Worm (Caenorhabditis elegans): ENCODE results near the gene C49H3.4.

DNA sequence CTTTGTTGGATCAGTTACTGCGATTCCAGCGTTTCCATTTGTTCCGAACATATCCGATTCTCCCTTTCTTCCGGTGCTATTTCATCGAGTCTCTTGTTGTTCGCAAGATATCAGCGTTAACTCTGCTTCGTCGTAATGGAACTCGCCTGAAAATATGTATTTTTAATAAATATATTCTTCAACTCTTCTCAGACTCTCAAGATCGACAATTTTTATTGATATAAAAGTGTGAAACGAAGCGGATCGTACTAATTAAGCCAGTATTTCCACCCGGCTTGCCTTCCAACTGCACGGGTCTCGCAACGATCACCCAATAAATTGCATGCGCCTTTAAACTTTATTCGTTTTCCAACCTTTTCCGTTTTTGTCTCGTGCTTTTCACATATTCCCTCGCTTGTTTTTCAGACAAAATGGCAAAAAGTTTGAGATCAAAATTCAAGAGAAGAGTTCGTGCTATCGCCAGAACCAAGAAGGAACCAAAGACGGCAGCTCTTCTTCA, 8.9 kb downstream of the C49H3.4 start, which contains the start of the genes xpo-3 and C49H3.3:
- no peak for TF ChIP-seq K02D7.2 (tag; optimal IDR thresholded peaks at IDR 0.05)
- no peak for TF ChIP-seq unc-55 (GFP tag; optimal IDR thresholded peaks at IDR 0.05)
- TF ChIP-seq unc-86 (tag; optimal IDR thresholded peaks at IDR 0.05), result no peak
- TF ChIP-seq lin-11 (tag; optimal IDR thresholded peaks at IDR 0.05), result no peak
- TF ChIP-seq hlh-6 (tag; optimal IDR thresholded peaks at IDR 0.05), result no peak
- no peak for TF ChIP-seq madf-2 (tag; optimal IDR thresholded peaks at IDR 0.05)
- no peak for TF ChIP-seq tbx-2 (tag; optimal IDR thresholded peaks at IDR 0.05)
- TF ChIP-seq pqm-1 (tag; optimal IDR thresholded peaks at IDR 0.05), result no peak
- no peak for TF ChIP-seq rnt-1 (tag; optimal IDR thresholded peaks at IDR 0.05)
- no peak for TF ChIP-seq nhr-11 (tag; optimal IDR thresholded peaks at IDR 0.05)
